Worm (Caenorhabditis elegans) whole organism, young adult: ENCODE data around the gene Y56A3A.33.

Experiments
- F23B12.7 ChIP-seq: sonication (generic microtip); optimal IDR thresholded peaks from 2 replicates; lab custom pipeline; 2017; ENCODE audit warnings: missing genetic modification characterization, mild to moderate bottlenecking, missing compliant biosample characterization, antibody characterized with exemption, moderate library complexity; ENCODE audit not compliant: insufficient read depth
- F52B5.7 ChIP-seq: sonication (generic microtip); optimal IDR thresholded peaks from 2 replicates; lab custom pipeline; 2016; ENCODE audit warnings: mild to moderate bottlenecking, missing genetic modification characterization, missing compliant biosample characterization
- ccch-3 ChIP-seq: fragments of 200-800 bp; sonication (Bioruptor generic); optimal IDR thresholded peaks from 2 replicates; lab custom pipeline; 2018; ENCODE audit warnings: mild to moderate bottlenecking, missing genetic modification characterization, missing compliant biosample characterization
- ceh-27 ChIP-seq: fragments of 200-800 bp; sonication (Bioruptor generic); optimal IDR thresholded peaks from 2 replicates; lab custom pipeline; 2018; ENCODE audit warnings: mild to moderate bottlenecking, missing genetic modification characterization, moderate library complexity, missing compliant biosample characterization
- efl-1 ChIP-seq: fragments of 150-350 bp; optimal IDR thresholded peaks from 2 replicates; lab custom pipeline; 2014; ENCODE audit warnings: missing biosample characterization, missing genetic modification reagents, missing genetic modification characterization
- ets-4 ChIP-seq: fragments of 200-800 bp; sonication (Bioruptor generic); optimal IDR thresholded peaks from 2 replicates; lab custom pipeline; 2018; ENCODE audit warnings: mild to moderate bottlenecking, missing genetic modification characterization, missing compliant biosample characterization
- gei-17 ChIP-seq: fragments of 200-800 bp; sonication (Bioruptor generic); optimal IDR thresholded peaks from 2 replicates; lab custom pipeline; 2018; ENCODE audit warnings: mild to moderate bottlenecking, missing genetic modification characterization, missing compliant biosample characterization
- hsf-1 ChIP-seq: fragments of 200-800 bp; sonication (Bioruptor generic); IDR thresholded peaks from 2 replicates; pipeline ENCODE4 v1.3.6; 2022; ENCODE audit warnings: missing genetic modification reagents, missing genetic modification characterization, missing compliant biosample characterization
- pha-4 ChIP-seq: fragments of 150-350 bp; sonication (generic microtip); optimal IDR thresholded peaks from 2 replicates; lab custom pipeline; 2014; ENCODE audit warnings: missing biosample characterization, missing genetic modification reagents, missing genetic modification characterization
- sea-2 ChIP-seq: fragments of 200-800 bp; sonication (Bioruptor generic); IDR thresholded peaks from 2 replicates; pipeline ENCODE4 v1.3.6; 2022; ENCODE audit warnings: missing genetic modification characterization, missing compliant biosample characterization
- snpc-1.1 ChIP-seq: sonication (generic microtip); optimal IDR thresholded peaks from 2 replicates; lab custom pipeline; 2017; ENCODE audit warnings: missing genetic modification characterization, mild to moderate bottlenecking, missing compliant biosample characterization, antibody characterized with exemption, moderate library complexity, missing genotype, missing genetic modification reagents; ENCODE audit not compliant: insufficient read depth
- snpc-4 ChIP-seq, 5 experiments: fragments of 150-350 bp in 1 of 5; sonication (generic microtip) in 4 of 5; optimal IDR thresholded peaks; 2 replicates each; lab custom pipeline; 2014 to 2018; ENCODE audit warnings: missing genetic modification characterization in 5 of 5, missing biosample characterization in 3 of 5, antibody characterized with exemption in 2 of 5, mild to moderate bottlenecking in 2 of 5, missing compliant biosample characterization in 2 of 5, missing genotype in 2 of 5, moderate library complexity in 2 of 5, missing genetic modification reagents in 1 of 5
- tbx-9 ChIP-seq: sonication (generic microtip); optimal IDR thresholded peaks from 2 replicates; lab custom pipeline; 2016; ENCODE audit warnings: borderline replicate concordance, missing genetic modification characterization, inconsistent platforms, missing compliant biosample characterization
- ztf-18 ChIP-seq: sonication (generic microtip); optimal IDR thresholded peaks from 2 replicates; lab custom pipeline; 2016; ENCODE audit warnings: missing genotype, mild to moderate bottlenecking, missing genetic modification characterization, missing compliant biosample characterization

DNA sequence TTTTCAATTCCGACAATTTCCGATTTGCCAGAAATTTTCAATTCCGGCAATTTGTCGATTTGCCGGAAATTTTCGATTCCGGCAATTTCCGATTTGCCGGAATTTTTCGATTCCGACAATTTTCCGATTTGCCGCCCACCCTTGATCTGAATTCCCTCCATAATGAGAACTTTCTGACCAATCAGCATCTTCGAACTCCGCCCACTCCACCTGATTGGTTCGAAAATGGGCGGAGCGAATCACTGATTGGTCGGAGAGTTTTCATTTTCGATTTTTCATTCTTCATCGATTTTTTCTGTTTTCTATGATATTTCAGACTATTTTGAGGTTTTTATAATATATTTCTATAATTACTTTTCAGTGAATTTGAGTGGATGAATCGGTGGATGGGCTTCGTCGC, 48.6 kb downstream of the Y56A3A.33 start:
- no peak for TF ChIP-seq F23B12.7
- no peak for TF ChIP-seq ccch-3
- no peak for TF ChIP-seq snpc-1.1 (tag; lab: Kevin White, UChicago)
- no peak for TF ChIP-seq ztf-18 (tag; lab: Kevin White, UChicago)
- TF ChIP-seq gei-17 (GFP tag; lab: Kevin White, UChicago) = no peak
- TF ChIP-seq efl-1 = no peak
- TF ChIP-seq pha-4 = no peak
- no peak for TF ChIP-seq snpc-4 (GFP tag; optimal IDR thresholded peaks at IDR 0.05; lab: Kevin White, UChicago)
- no peak for TF ChIP-seq snpc-4 (tag; optimal IDR thresholded peaks at IDR 0.05; lab: Kevin White, UChicago)
- no peak for TF ChIP-seq tbx-9 (tag; lab: Kevin White, UChicago)
- TF ChIP-seq sea-2 (GFP tag; lab: Robert Waterston, UW) = no peak
- no peak for TF ChIP-seq ceh-27
- TF ChIP-seq ets-4 (GFP tag; lab: Kevin White, UChicago) = no peak
- TF ChIP-seq hsf-1 = no peak
- no peak for TF ChIP-seq F52B5.7 (tag; lab: Kevin White, UChicago)
